Worm (Caenorhabditis elegans) whole organism, late embryonic: ENCODE results near the gene ttm-2.

Source experiments
- C08G9.2 ChIP-seq: sonication (generic microtip); optimal IDR thresholded peaks from 2 replicates; lab custom pipeline; 2016; ENCODE audit warnings: mild to moderate bottlenecking, missing genetic modification characterization, moderate library complexity, missing compliant biosample characterization
- C38D4.7 ChIP-seq: fragments of 200-800 bp; sonication (Bioruptor generic); optimal IDR thresholded peaks from 2 replicates; lab custom pipeline; 2018; ENCODE audit warnings: mild to moderate bottlenecking, missing genetic modification characterization, moderate library complexity, missing compliant biosample characterization
- K02D7.2 ChIP-seq: sonication (generic microtip); optimal IDR thresholded peaks from 2 replicates; lab custom pipeline; 2017; ENCODE audit warnings: mild to moderate bottlenecking, missing genetic modification characterization, missing compliant biosample characterization
- K09A11.1 ChIP-seq: sonication (generic microtip); optimal IDR thresholded peaks from 2 replicates; lab custom pipeline; 2017; ENCODE audit warnings: antibody characterized with exemption, mild to moderate bottlenecking, missing genetic modification characterization, missing compliant biosample characterization; ENCODE audit not compliant: insufficient read depth
- T23F11.4 ChIP-seq: fragments of 200-800 bp; sonication (Bioruptor generic); optimal IDR thresholded peaks from 2 replicates; lab custom pipeline; 2018; ENCODE audit warnings: mild to moderate bottlenecking, missing genetic modification characterization, missing compliant biosample characterization
- Y22D7AL.16 ChIP-seq: sonication (generic microtip); optimal IDR thresholded peaks from 2 replicates; lab custom pipeline; 2016; ENCODE audit warnings: missing genetic modification characterization, missing compliant biosample characterization
- ama-1 ChIP-seq: fragments of 150-350 bp; optimal IDR thresholded peaks from 2 replicates; lab custom pipeline; 2014
- ceh-18 ChIP-seq: sonication (generic microtip); optimal IDR thresholded peaks from 2 replicates; lab custom pipeline; 2016; ENCODE audit warnings: missing genetic modification characterization, missing compliant biosample characterization
- ceh-19 ChIP-seq: fragments of 200-800 bp; sonication (Bioruptor generic); optimal IDR thresholded peaks from 2 replicates; lab custom pipeline; 2018; ENCODE audit warnings: mild to moderate bottlenecking, missing genetic modification characterization, missing compliant biosample characterization
- ceh-2 ChIP-seq: sonication (generic microtip); optimal IDR thresholded peaks from 2 replicates; lab custom pipeline; 2016; ENCODE audit warnings: missing genotype, missing genetic modification characterization, missing compliant biosample characterization
- ceh-22 ChIP-seq: sonication (generic microtip); optimal IDR thresholded peaks from 2 replicates; lab custom pipeline; 2017; ENCODE audit warnings: missing biosample characterization, missing genetic modification characterization
- ceh-24 ChIP-seq: sonication (generic microtip); optimal IDR thresholded peaks from 2 replicates; lab custom pipeline; 2016; ENCODE audit warnings: mild to moderate bottlenecking, missing genetic modification characterization, missing compliant biosample characterization
- ceh-31 ChIP-seq: sonication (generic microtip); optimal IDR thresholded peaks from 2 replicates; lab custom pipeline; 2016; ENCODE audit warnings: missing genetic modification characterization, missing compliant biosample characterization
- ceh-34 ChIP-seq: sonication (generic microtip); optimal IDR thresholded peaks from 2 replicates; lab custom pipeline; 2016; ENCODE audit warnings: mild to moderate bottlenecking, missing genetic modification characterization, missing compliant biosample characterization
- ceh-45 ChIP-seq: fragments of 200-800 bp; sonication (Bioruptor generic); IDR thresholded peaks from 2 replicates; pipeline ENCODE4 v1.3.6; 2022; ENCODE audit warnings: missing genetic modification reagents, missing genetic modification characterization, missing compliant biosample characterization
- ceh-48 ChIP-seq: sonication (generic microtip); optimal IDR thresholded peaks from 2 replicates; lab custom pipeline; 2016; ENCODE audit warnings: missing genetic modification characterization, inconsistent platforms, missing compliant biosample characterization
- ceh-6 ChIP-seq: fragments of 200-800 bp; sonication (Bioruptor generic); optimal IDR thresholded peaks from 2 replicates; lab custom pipeline; 2018; ENCODE audit warnings: mild to moderate bottlenecking, missing genetic modification characterization, missing compliant biosample characterization
- ceh-9 ChIP-seq: sonication (generic microtip); optimal IDR thresholded peaks from 2 replicates; lab custom pipeline; 2016; ENCODE audit warnings: mild to moderate bottlenecking, missing genetic modification characterization, inconsistent platforms, missing compliant biosample characterization
- che-1 ChIP-seq: sonication (generic microtip); optimal IDR thresholded peaks from 2 replicates; lab custom pipeline; 2016; ENCODE audit warnings: mild to moderate bottlenecking, missing genetic modification characterization, missing compliant biosample characterization
- elt-2 ChIP-seq: sonication (generic microtip); optimal IDR thresholded peaks from 2 replicates; lab custom pipeline; 2016; ENCODE audit warnings: missing genetic modification reagents, missing genetic modification characterization, missing compliant biosample characterization
- elt-4 ChIP-seq: sonication (generic microtip); optimal IDR thresholded peaks from 2 replicates; lab custom pipeline; 2016; ENCODE audit warnings: missing genetic modification characterization, missing compliant biosample characterization
- ets-4 ChIP-seq: sonication (generic microtip); optimal IDR thresholded peaks from 2 replicates; lab custom pipeline; 2016; ENCODE audit warnings: missing genetic modification characterization, missing compliant biosample characterization
- eyg-1 ChIP-seq: sonication (generic microtip); optimal IDR thresholded peaks from 2 replicates; lab custom pipeline; 2016; ENCODE audit warnings: missing genotype, missing genetic modification characterization, missing compliant biosample characterization
- fax-1 ChIP-seq: sonication (generic microtip); optimal IDR thresholded peaks from 2 replicates; lab custom pipeline; 2016; ENCODE audit warnings: missing genotype, missing genetic modification characterization, missing compliant biosample characterization
- fkh-10 ChIP-seq: fragments of 150-350 bp; optimal IDR thresholded peaks from 2 replicates; lab custom pipeline; 2014; ENCODE audit warnings: missing biosample characterization, missing genetic modification reagents, missing genetic modification characterization
- fkh-6 ChIP-seq: sonication (generic microtip); optimal IDR thresholded peaks from 2 replicates; lab custom pipeline; 2016; ENCODE audit warnings: missing genetic modification characterization, missing compliant biosample characterization
- gmeb-2 ChIP-seq: sonication (generic microtip); optimal IDR thresholded peaks from 2 replicates; lab custom pipeline; 2016; ENCODE audit warnings: missing genetic modification characterization, inconsistent platforms, missing compliant biosample characterization
- hlh-13 ChIP-seq: fragments of 200-800 bp; sonication (Bioruptor generic); optimal IDR thresholded peaks from 2 replicates; lab custom pipeline; 2018; ENCODE audit warnings: mild to moderate bottlenecking, missing genetic modification characterization, missing compliant biosample characterization
- hlh-30 ChIP-seq: sonication (generic microtip); optimal IDR thresholded peaks from 2 replicates; lab custom pipeline; 2017; ENCODE audit warnings: antibody characterized with exemption, missing genetic modification characterization, missing compliant biosample characterization; ENCODE audit not compliant: insufficient read depth
- hlh-8 ChIP-seq: sonication (generic microtip); optimal IDR thresholded peaks from 2 replicates; lab custom pipeline; 2016; ENCODE audit warnings: missing genotype, missing genetic modification characterization, missing compliant biosample characterization
- madf-2 ChIP-seq: sonication (generic microtip); optimal IDR thresholded peaks from 2 replicates; lab custom pipeline; 2017; ENCODE audit warnings: missing genetic modification characterization, missing compliant biosample characterization
- mec-3 ChIP-seq: sonication (generic microtip); optimal IDR thresholded peaks from 2 replicates; lab custom pipeline; 2016; ENCODE audit warnings: borderline replicate concordance, missing genetic modification characterization, missing compliant biosample characterization
- nfya-1 ChIP-seq: sonication (generic microtip); optimal IDR thresholded peaks from 2 replicates; lab custom pipeline; 2017; ENCODE audit warnings: missing genetic modification characterization, mild to moderate bottlenecking, missing compliant biosample characterization, antibody characterized with exemption, moderate library complexity
- nhr-232 ChIP-seq: sonication (generic microtip); optimal IDR thresholded peaks from 2 replicates; lab custom pipeline; 2016; ENCODE audit warnings: missing genetic modification characterization, missing compliant biosample characterization
- npax-4 ChIP-seq: sonication (generic microtip); optimal IDR thresholded peaks from 2 replicates; lab custom pipeline; 2016; ENCODE audit warnings: missing genetic modification characterization, missing compliant biosample characterization
- pag-3 ChIP-seq: sonication (generic microtip); optimal IDR thresholded peaks from 2 replicates; lab custom pipeline; 2016; ENCODE audit warnings: missing compliant biosample characterization, missing genetic modification characterization, borderline replicate concordance
- pat-9 ChIP-seq: fragments of 200-800 bp; sonication (Bioruptor generic); optimal IDR thresholded peaks from 2 replicates; lab custom pipeline; 2018; ENCODE audit warnings: mild to moderate bottlenecking, missing genetic modification characterization, moderate library complexity, missing compliant biosample characterization
- pax-1 ChIP-seq: fragments of 150-350 bp; optimal IDR thresholded peaks from 2 replicates; lab custom pipeline; 2014; ENCODE audit warnings: missing biosample characterization, missing genetic modification characterization
- pha-2 ChIP-seq: sonication (generic microtip); optimal IDR thresholded peaks from 2 replicates; lab custom pipeline; 2017; ENCODE audit warnings: mild to moderate bottlenecking, missing genetic modification characterization, missing compliant biosample characterization
- pha-4 ChIP-seq: fragments of 150-350 bp; optimal IDR thresholded peaks from 2 replicates; lab custom pipeline; 2018; ENCODE audit warnings: missing biosample characterization, missing genetic modification reagents, missing genetic modification characterization
- pqm-1 ChIP-seq: sonication (generic microtip); optimal IDR thresholded peaks from 2 replicates; lab custom pipeline; 2016; ENCODE audit warnings: missing genetic modification characterization, missing compliant biosample characterization
- pros-1 ChIP-seq: fragments of 150-350 bp; optimal IDR thresholded peaks from 2 replicates; lab custom pipeline; 2014; ENCODE audit warnings: missing biosample characterization, missing genetic modification reagents, missing genetic modification characterization
- ref-2 ChIP-seq: sonication (generic microtip); optimal IDR thresholded peaks from 2 replicates; lab custom pipeline; 2016; ENCODE audit warnings: missing genetic modification characterization, missing compliant biosample characterization
- sdc-2 ChIP-seq: sonication (generic microtip); optimal IDR thresholded peaks from 2 replicates; lab custom pipeline; 2016; ENCODE audit warnings: missing genotype, missing genetic modification characterization, missing compliant biosample characterization
- sox-2 ChIP-seq: fragments of 200-800 bp; sonication (Bioruptor generic); IDR thresholded peaks from 2 replicates; pipeline ENCODE4 v1.3.6; 2022; ENCODE audit warnings: missing genetic modification reagents, missing genetic modification characterization, missing compliant biosample characterization
- sox-4 ChIP-seq: sonication (generic microtip); optimal IDR thresholded peaks from 2 replicates; lab custom pipeline; 2017; ENCODE audit warnings: mild to moderate bottlenecking, missing genetic modification characterization, inconsistent platforms, missing compliant biosample characterization
- tbx-2 ChIP-seq: sonication (generic microtip); optimal IDR thresholded peaks from 2 replicates; lab custom pipeline; 2016; ENCODE audit warnings: missing genetic modification characterization, missing compliant biosample characterization
- tbx-7 ChIP-seq: sonication (generic microtip); optimal IDR thresholded peaks from 2 replicates; lab custom pipeline; 2016; ENCODE audit warnings: missing genotype, missing genetic modification characterization, missing compliant biosample characterization
- ttx-3 ChIP-seq: sonication (generic microtip); optimal IDR thresholded peaks from 2 replicates; lab custom pipeline; 2016; ENCODE audit warnings: missing genetic modification reagents, missing genetic modification characterization, missing compliant biosample characterization
- unc-42 ChIP-seq: sonication (generic microtip); optimal IDR thresholded peaks from 2 replicates; lab custom pipeline; 2016; ENCODE audit warnings: missing genotype, missing genetic modification characterization, missing compliant biosample characterization
- unc-55 ChIP-seq: sonication (generic microtip); optimal IDR thresholded peaks from 2 replicates; lab custom pipeline; 2017; ENCODE audit warnings: missing biosample characterization, missing genetic modification reagents, missing genetic modification characterization
- unc-86 ChIP-seq: sonication (generic microtip); optimal IDR thresholded peaks from 2 replicates; lab custom pipeline; 2016; ENCODE audit warnings: missing genetic modification characterization, missing compliant biosample characterization
- zip-5 ChIP-seq: sonication (generic microtip); optimal IDR thresholded peaks from 2 replicates; lab custom pipeline; 2016; ENCODE audit warnings: missing genetic modification characterization, missing compliant biosample characterization
- ztf-16 ChIP-seq: sonication (generic microtip); optimal IDR thresholded peaks from 2 replicates; lab custom pipeline; 2017; ENCODE audit warnings: missing genetic modification characterization, missing compliant biosample characterization

Gene ttm-2

ce11 chrII:4739984-4740462 is 26.2 kb downstream of the ttm-2 start, which contains the start of gene eas-1:
Gene eas-1 (plus strand): TSS chrII:4740412.
- TF ChIP-seq pha-2 (no peak), gmeb-2 (tag; lab: Kevin White, UChicago) (no peak), fkh-6 (tag; lab: Kevin White, UChicago) (peak; percentile 34), ceh-6 (GFP tag; lab: Kevin White, UChicago) (peak; percentile 34), ceh-34 (tag; lab: Kevin White, UChicago) (peak; percentile 24), che-1 (tag; lab: Kevin White, UChicago) (no peak), pqm-1 (peak; percentile 46), tbx-7 (tag; lab: Kevin White, UChicago) (peak; percentile 93), nfya-1 (tag; lab: Kevin White, UChicago) (peak; percentile 48), ceh-2 (tag; lab: Kevin White, UChicago) (peak; percentile 89), K09A11.1 (no peak), fkh-10 (GFP tag; lab: Kevin White, UChicago) (no peak), pax-1 (tag; lab: Kevin White, UChicago) (peak; percentile 8), hlh-30 (peak; percentile 83), pros-1 (no peak), T23F11.4 (no peak), tbx-2 (tag; lab: Kevin White, UChicago) (peak; percentile 89), ceh-48 (no peak), C08G9.2 (peak; percentile 98), ceh-22 (no peak), C38D4.7 (GFP tag; lab: Kevin White, UChicago) (no peak), pag-3 (tag; lab: Kevin White, UChicago) (no peak), ztf-16 (no peak), sox-2 (GFP tag; lab: Robert Waterston, UW) (no peak), eyg-1 (tag; lab: Kevin White, UChicago) (peak; percentile 64), hlh-13 (GFP tag; lab: Kevin White, UChicago) (no peak), ttx-3 (tag; lab: Kevin White, UChicago) (peak; percentile 9), npax-4 (tag; lab: Kevin White, UChicago) (no peak), Y22D7AL.16 (no peak), nhr-232 (tag; lab: Kevin White, UChicago) (no peak), ceh-45 (GFP tag; lab: Robert Waterston, UW) (no peak), ref-2 (tag; lab: Kevin White, UChicago) (peak; percentile 86), ceh-18 (peak; percentile 17), unc-42 (tag; lab: Kevin White, UChicago) (peak; percentile 50), unc-55 (GFP tag; lab: Kevin White, UChicago) (peak; percentile 30), sox-4 (tag; lab: Kevin White, UChicago) (no peak), ceh-31 (tag; lab: Kevin White, UChicago) (peak; percentile 96), ceh-19 (GFP tag; lab: Kevin White, UChicago) (no peak), ceh-24 (tag; lab: Kevin White, UChicago) (no peak), unc-86 (tag; lab: Kevin White, UChicago) (peak; percentile 5), ets-4 (tag; lab: Kevin White, UChicago) (peak; percentile 86), hlh-8 (peak; percentile 88), zip-5 (tag; lab: Kevin White, UChicago) (peak; percentile 74), madf-2 (tag; lab: Kevin White, UChicago) (peak; percentile 19), fax-1 (tag; lab: Kevin White, UChicago) (no peak), sdc-2 (tag; lab: Kevin White, UChicago) (peak; percentile 1), elt-2 (tag; lab: Kevin White, UChicago) (peak; percentile 92), mec-3 (tag; lab: Kevin White, UChicago) (peak; percentile 77), pat-9 (tag; lab: Kevin White, UChicago) (no peak), K02D7.2 (tag; lab: Kevin White, UChicago) (no peak), ama-1 (lab: Kevin White, UChicago) (no peak), ceh-9 (tag; lab: Kevin White, UChicago) (no peak), elt-4 (tag; lab: Kevin White, UChicago) (no peak), pha-4 (no peak)
